Worm (Caenorhabditis elegans): Measurements from ENCODE around the gene kle-2.

DNA sequence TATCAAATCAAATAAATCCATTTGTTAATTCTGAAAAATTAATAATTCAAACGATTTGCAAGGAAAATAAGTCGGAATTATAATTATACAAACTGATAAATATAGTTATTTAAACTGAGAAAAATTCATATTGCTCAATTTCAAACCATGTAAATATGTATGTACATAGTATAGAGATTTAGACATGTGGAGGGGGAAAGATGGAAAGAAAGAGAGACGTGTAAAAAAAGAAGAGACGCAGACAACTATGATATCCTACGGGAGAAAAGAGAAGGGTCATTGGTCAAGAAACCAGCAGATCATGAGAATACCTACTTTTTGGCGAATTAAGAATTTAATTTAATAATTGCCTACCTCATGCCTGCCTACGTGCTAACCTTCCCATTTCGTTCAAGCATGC is 16.6 kb downstream of the kle-2 start, which contains the start of gene C29E4.11:
- TF ChIP-seq sea-1 (GFP tag; conservative IDR thresholded peaks at IDR 0.05) (no peak), ama-1 (optimal IDR thresholded peaks at IDR 0.05) (no peak), scrt-1 (GFP tag; IDR thresholded peaks at IDR 0.05) (no peak), ceh-13 (GFP tag; optimal IDR thresholded peaks at IDR 0.05) (no peak), B0310.2 (tag; optimal IDR thresholded peaks at IDR 0.05) (no peak), ceh-36 (tag; optimal IDR thresholded peaks at IDR 0.05) (no peak), F13C5.2 (tag; optimal IDR thresholded peaks at IDR 0.05) (no peak)

All from whole organism, early embryonic.